Worm (Caenorhabditis elegans) whole organism, L4 larva: ENCODE data around the gene F41G4.7.

Experiments
- F26F4.8 ChIP-seq: fragments of 200-800 bp; sonication (Bioruptor generic); conservative IDR thresholded peaks from 2 replicates; pipeline ENCODE4 v1.3.6; 2022; ENCODE audit warnings: missing genetic modification characterization, missing compliant biosample characterization
- F49E8.2 ChIP-seq: sonication (generic microtip); optimal IDR thresholded peaks from 2 replicates; lab custom pipeline; 2016; ENCODE audit warnings: missing compliant biosample characterization, mild to moderate bottlenecking, missing genetic modification characterization, borderline replicate concordance
- R02D3.7 ChIP-seq: fragments of 150-350 bp; sonication (generic microtip); optimal IDR thresholded peaks from 3 replicates; lab custom pipeline; 2014; ENCODE audit warnings: missing biosample characterization, missing genetic modification characterization
- T26A8.4 ChIP-seq: fragments of 200-800 bp; sonication (Bioruptor generic); IDR thresholded peaks from 2 replicates; pipeline ENCODE4 v1.3.6; 2022; ENCODE audit warnings: missing genetic modification characterization, missing compliant biosample characterization
- Y105C5A.15 ChIP-seq: fragments of 200-800 bp; sonication (Bioruptor generic); IDR thresholded peaks from 2 replicates; pipeline ENCODE4 v1.3.6; 2022; ENCODE audit warnings: missing genetic modification characterization, missing compliant biosample characterization
- Y5F2A.4 ChIP-seq: fragments of 200-800 bp; sonication (Bioruptor generic); optimal IDR thresholded peaks from 2 replicates; lab custom pipeline; 2018; ENCODE audit warnings: mild to moderate bottlenecking, missing genetic modification characterization, missing compliant biosample characterization
- ZK337.2 ChIP-seq: fragments of 200-800 bp; sonication (Bioruptor generic); IDR thresholded peaks from 2 replicates; pipeline ENCODE4 v1.3.6; 2022; ENCODE audit warnings: missing genetic modification reagents, missing genetic modification characterization, missing compliant biosample characterization
- ZK546.5 ChIP-seq, 2 experiments: sonication (generic microtip); optimal IDR thresholded peaks; 2 replicates each; lab custom pipeline; 2017; ENCODE audit warnings: missing biosample characterization in 2 of 2, missing genetic modification characterization in 2 of 2
- aha-1 ChIP-seq: fragments of 150-350 bp; peaks from one replicate; lab custom pipeline; 2014; ENCODE audit warnings: missing biosample characterization, missing genetic modification characterization
- arid-1 ChIP-seq: fragments of 200-800 bp; sonication (Bioruptor generic); conservative IDR thresholded peaks from 2 replicates; pipeline ENCODE4 v1.3.6; 2022; ENCODE audit warnings: missing genetic modification reagents, missing genetic modification characterization, missing compliant biosample characterization
- ceh-20 ChIP-seq: fragments of 200-800 bp; sonication (Bioruptor generic); IDR thresholded peaks from 2 replicates; pipeline ENCODE4 v1.3.6; 2022; ENCODE audit warnings: missing genetic modification reagents, missing genetic modification characterization, missing compliant biosample characterization
- ceh-32 ChIP-seq: sonication (generic microtip); optimal IDR thresholded peaks from 2 replicates; lab custom pipeline; 2016; ENCODE audit warnings: mild to moderate bottlenecking, missing genetic modification characterization, missing compliant biosample characterization; ENCODE audit not compliant: poor library complexity
- ceh-62 ChIP-seq: sonication (generic microtip); optimal IDR thresholded peaks from 2 replicates; lab custom pipeline; 2017; ENCODE audit warnings: missing biosample characterization, missing genetic modification characterization
- ceh-82 ChIP-seq: sonication (generic microtip); optimal IDR thresholded peaks from 2 replicates; lab custom pipeline; 2017; ENCODE audit warnings: missing biosample characterization, missing genetic modification characterization
- ces-1 ChIP-seq: fragments of 150-350 bp; sonication (generic microtip); optimal IDR thresholded peaks from 4 replicates; lab custom pipeline; 2014; ENCODE audit warnings: missing biosample characterization, missing genetic modification reagents, missing genetic modification characterization
- ctbp-1 ChIP-seq: fragments of 200-800 bp; sonication (Bioruptor generic); IDR thresholded peaks from 2 replicates; pipeline ENCODE4 v1.3.6; 2022; ENCODE audit warnings: missing genetic modification reagents, missing genetic modification characterization, missing compliant biosample characterization
- daf-12 ChIP-seq: fragments of 150-350 bp; optimal IDR thresholded peaks from 2 replicates; lab custom pipeline; 2014; ENCODE audit warnings: missing biosample characterization, missing genetic modification reagents, missing genetic modification characterization
- daf-19 ChIP-seq: fragments of 200-800 bp; sonication (Bioruptor generic); conservative IDR thresholded peaks from 2 replicates; pipeline ENCODE4 v1.3.6; 2022; ENCODE audit warnings: missing genetic modification characterization, missing compliant biosample characterization
- dmd-8 ChIP-seq: fragments of 200-800 bp; sonication (Bioruptor generic); IDR thresholded peaks from 2 replicates; pipeline ENCODE4 v1.3.6; 2022; ENCODE audit warnings: missing genetic modification characterization, missing compliant biosample characterization
- duxl-1 ChIP-seq: sonication (generic microtip); optimal IDR thresholded peaks from 2 replicates; lab custom pipeline; 2016; ENCODE audit warnings: mild to moderate bottlenecking, missing genetic modification characterization, moderate library complexity, missing compliant biosample characterization; ENCODE audit not compliant: poor library complexity
- fkh-10 ChIP-seq: fragments of 150-350 bp; optimal IDR thresholded peaks from 2 replicates; lab custom pipeline; 2014; ENCODE audit warnings: missing biosample characterization, missing genetic modification reagents, missing genetic modification characterization
- fos-1 ChIP-seq: fragments of 150-350 bp; optimal IDR thresholded peaks from 2 replicates; lab custom pipeline; 2014; ENCODE audit warnings: missing biosample characterization, missing genetic modification characterization
- hif-1 ChIP-seq, 2 experiments: sonication (generic microtip); optimal IDR thresholded peaks; 2 replicates each; lab custom pipeline; 2016 to 2017; ENCODE audit warnings: missing compliant biosample characterization in 2 of 2, missing genetic modification characterization in 2 of 2, missing genetic modification reagents in 2 of 2, missing genotype in 2 of 2, mild to moderate bottlenecking in 1 of 2
- hlh-11 ChIP-seq: fragments of 200-800 bp; sonication (Bioruptor generic); optimal IDR thresholded peaks from 2 replicates; lab custom pipeline; 2018; ENCODE audit warnings: mild to moderate bottlenecking, missing genetic modification characterization, missing compliant biosample characterization
- hlh-30 ChIP-seq: sonication (generic microtip); optimal IDR thresholded peaks from 2 replicates; lab custom pipeline; 2017; ENCODE audit warnings: antibody characterized with exemption, mild to moderate bottlenecking, missing genetic modification characterization, missing compliant biosample characterization; ENCODE audit not compliant: insufficient read depth
- jun-1 ChIP-seq: fragments of 150-350 bp; optimal IDR thresholded peaks from 2 replicates; lab custom pipeline; 2014; ENCODE audit warnings: missing biosample characterization, missing genetic modification reagents, missing genetic modification characterization
- lim-7 ChIP-seq: fragments of 200-800 bp; sonication (Bioruptor generic); IDR thresholded peaks from 2 replicates; pipeline ENCODE4 v1.3.6; 2022; ENCODE audit warnings: missing genetic modification characterization, missing compliant biosample characterization
- lin-1 ChIP-seq: fragments of 200-800 bp; sonication (Bioruptor generic); IDR thresholded peaks from 2 replicates; pipeline ENCODE4 v1.3.6; 2022; ENCODE audit warnings: missing genetic modification reagents, missing genetic modification characterization, missing compliant biosample characterization
- lin-29 ChIP-seq: fragments of 200-800 bp; sonication (Bioruptor generic); IDR thresholded peaks from 2 replicates; pipeline ENCODE4 v1.3.6; 2022; ENCODE audit warnings: missing genetic modification reagents, missing genetic modification characterization, missing compliant biosample characterization
- lsy-2 ChIP-seq, 2 experiments: fragments of 150-350 bp in 1 of 2; sonication (generic microtip) in 1 of 2; optimal IDR thresholded peaks; 2 replicates each; lab custom pipeline; 2014 to 2017; ENCODE audit warnings: missing biosample characterization in 2 of 2, missing genetic modification characterization in 2 of 2
- madf-5 ChIP-seq, 2 experiments: fragments of 200-800 bp; sonication (Bioruptor generic); IDR thresholded peaks; 2 replicates each; pipeline ENCODE4 v1.3.6; 2022; ENCODE audit warnings: missing compliant biosample characterization in 2 of 2, missing genetic modification characterization in 2 of 2
- mdl-1 ChIP-seq, 2 experiments: fragments of 150-350 bp in 1 of 2; sonication (generic microtip) in 1 of 2; optimal IDR thresholded peaks; 2 replicates each; lab custom pipeline; 2014 to 2017; ENCODE audit warnings: missing biosample characterization in 2 of 2, missing genetic modification characterization in 2 of 2
- mdt-29 ChIP-seq: fragments of 200-800 bp; sonication (Bioruptor generic); IDR thresholded peaks from 2 replicates; pipeline ENCODE4 v1.3.6; 2022; ENCODE audit warnings: missing genetic modification reagents, missing genetic modification characterization, missing compliant biosample characterization
- mep-1 ChIP-seq: fragments of 150-350 bp; sonication (generic microtip); optimal IDR thresholded peaks from 3 replicates; lab custom pipeline; 2014; ENCODE audit warnings: missing biosample characterization, missing genetic modification characterization
- mes-2 ChIP-seq: sonication (generic microtip); optimal IDR thresholded peaks from 2 replicates; lab custom pipeline; 2016; ENCODE audit warnings: missing genotype, mild to moderate bottlenecking, missing genetic modification characterization, missing compliant biosample characterization; ENCODE audit not compliant: poor library complexity, severe bottlenecking
- mxl-2 ChIP-seq: fragments of 200-800 bp; sonication (Bioruptor generic); conservative IDR thresholded peaks from 2 replicates; pipeline ENCODE4 v1.3.6; 2022; ENCODE audit warnings: missing genetic modification reagents, missing genetic modification characterization, missing compliant biosample characterization
- nhr-111 ChIP-seq: fragments of 200-800 bp; sonication (Bioruptor generic); optimal IDR thresholded peaks from 2 replicates; lab custom pipeline; 2018; ENCODE audit warnings: mild to moderate bottlenecking, missing genetic modification characterization, missing compliant biosample characterization
- nhr-28 ChIP-seq: fragments of 150-350 bp; optimal IDR thresholded peaks from 2 replicates; lab custom pipeline; 2014; ENCODE audit warnings: missing biosample characterization, missing genetic modification characterization
- nhr-48 ChIP-seq: sonication (generic microtip); optimal IDR thresholded peaks from 2 replicates; lab custom pipeline; 2016; ENCODE audit warnings: mild to moderate bottlenecking, missing genetic modification characterization, missing compliant biosample characterization
- nhr-77 ChIP-seq: fragments of 150-350 bp; optimal IDR thresholded peaks from 2 replicates; lab custom pipeline; 2014; ENCODE audit warnings: missing biosample characterization, missing genetic modification characterization
- pha-4 ChIP-seq, 2 experiments: fragments of 150-350 bp in 1 of 2; fragments of 200-800 bp in 1 of 2; sonication (Bioruptor generic) in 1 of 2; IDR thresholded peaks in 1 of 2; optimal IDR thresholded peaks in 1 of 2; 2 replicates each; pipeline versions ENCODE4 v1.3.6 to Lab custom; 2014 to 2022; ENCODE audit warnings: missing genetic modification characterization in 2 of 2, missing genetic modification reagents in 2 of 2, missing biosample characterization in 1 of 2, missing compliant biosample characterization in 1 of 2
- pqm-1 ChIP-seq: sonication (generic microtip); optimal IDR thresholded peaks from 2 replicates; lab custom pipeline; 2017; ENCODE audit warnings: missing biosample characterization, missing genetic modification characterization
- rbr-2 ChIP-seq: sonication (generic microtip); optimal IDR thresholded peaks from 2 replicates; lab custom pipeline; 2016; ENCODE audit warnings: missing genotype, missing genetic modification characterization, missing compliant biosample characterization
- set-16 ChIP-seq: fragments of 200-800 bp; sonication (Bioruptor generic); IDR thresholded peaks from 2 replicates; pipeline ENCODE4 v1.3.6; 2022; ENCODE audit warnings: missing genetic modification reagents, missing genetic modification characterization, missing compliant biosample characterization
- skn-1 ChIP-seq: fragments of 150-350 bp; optimal IDR thresholded peaks from 2 replicates; lab custom pipeline; 2014; ENCODE audit warnings: missing biosample characterization, missing genetic modification characterization
- snpc-4 ChIP-seq: fragments of 150-350 bp; optimal IDR thresholded peaks from 2 replicates; lab custom pipeline; 2014; ENCODE audit warnings: missing biosample characterization, missing genetic modification characterization
- tag-97 ChIP-seq: fragments of 200-800 bp; sonication (Bioruptor generic); IDR thresholded peaks from 2 replicates; pipeline ENCODE4 v1.3.6; 2022; ENCODE audit warnings: missing genetic modification characterization, missing compliant biosample characterization
- unc-62 ChIP-seq, 3 experiments: fragments of 150-350 bp in 1 of 3; sonication (generic microtip); optimal IDR thresholded peaks in 2 of 3; peaks in 1 of 3; 1 replicate in 1 of 3; 2 replicates in 2 of 3; lab custom pipeline; 2014 to 2017; ENCODE audit warnings: missing biosample characterization in 3 of 3, missing genetic modification characterization in 3 of 3, missing genetic modification reagents in 3 of 3, missing genotype in 1 of 3
- vab-7 ChIP-seq: fragments of 200-800 bp; sonication (Bioruptor generic); IDR thresholded peaks from 2 replicates; pipeline ENCODE4 v1.3.6; 2022; ENCODE audit warnings: missing genetic modification reagents, missing genetic modification characterization, missing compliant biosample characterization
- zfp-2 ChIP-seq: sonication (generic microtip); optimal IDR thresholded peaks from 2 replicates; lab custom pipeline; 2016; ENCODE audit warnings: mild to moderate bottlenecking, missing genetic modification characterization, missing compliant biosample characterization
- zfp-3 ChIP-seq: fragments of 200-800 bp; sonication (Bioruptor generic); conservative IDR thresholded peaks from 2 replicates; pipeline ENCODE4 v1.3.6; 2022; ENCODE audit warnings: missing genetic modification reagents, missing genetic modification characterization, missing compliant biosample characterization

F41G4.7 gene

DNA sequence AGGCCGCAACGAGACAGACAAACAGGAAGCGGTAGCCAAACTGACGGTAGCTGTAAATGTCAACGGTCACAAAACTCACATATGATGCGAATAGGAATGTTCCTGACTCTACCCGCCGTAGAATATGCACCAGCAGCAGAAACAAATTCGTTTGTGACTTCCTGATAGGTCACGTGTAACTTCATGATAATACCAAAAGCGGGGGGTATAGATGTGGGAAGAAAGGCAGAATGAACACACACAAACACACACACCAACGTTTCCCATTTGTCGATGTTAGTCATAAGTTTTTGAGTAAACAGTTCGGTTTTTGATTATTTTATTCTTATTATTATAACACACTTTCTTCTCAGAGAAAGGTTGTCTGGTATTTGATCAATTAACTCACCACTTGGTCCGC is 23.1 kb downstream of the F41G4.7 start (continued):
- TF ChIP-seq R02D3.7 (tag; lab: Kevin White, UChicago), result no peak
- no peak for TF ChIP-seq daf-12
- no peak for TF ChIP-seq ceh-62 (tag; lab: Kevin White, UChicago)
- no peak for TF ChIP-seq nhr-111 (GFP tag; lab: Kevin White, UChicago)
- no peak for TF ChIP-seq rbr-2 (tag; lab: Kevin White, UChicago)
- peak; percentile 79 for TF ChIP-seq nhr-77 (tag; lab: Kevin White, UChicago)
- peak in 1 of 2 experiments; percentile 3 for TF ChIP-seq lsy-2 (tag; optimal IDR thresholded peaks at IDR 0.05; lab: Kevin White, UChicago)
- TF ChIP-seq T26A8.4 (GFP tag; lab: Robert Waterston, UW), result no peak
- TF ChIP-seq fkh-10 (GFP tag; lab: Kevin White, UChicago), result no peak
- no peak for TF ChIP-seq skn-1
- TF ChIP-seq Y105C5A.15 (GFP tag; lab: Robert Waterston, UW), result no peak
- no peak for TF ChIP-seq ceh-20 (GFP tag; lab: Robert Waterston, UW)
- TF ChIP-seq snpc-4 (tag; lab: Kevin White, UChicago), result no peak
- TF ChIP-seq nhr-48, result no peak
- TF ChIP-seq tag-97 (GFP tag; lab: Robert Waterston, UW), result no peak
- no peak for TF ChIP-seq unc-62 (GFP tag; optimal IDR thresholded peaks at IDR 0.05 in 1 of 2; lab: Kevin White, UChicago)
- no peak for TF ChIP-seq unc-62 (tag; optimal IDR thresholded peaks at IDR 0.05; lab: Kevin White, UChicago)
- no peak for TF ChIP-seq jun-1 (tag; lab: Kevin White, UChicago)
- no peak for TF ChIP-seq duxl-1 (tag; lab: Kevin White, UChicago)
- TF ChIP-seq zfp-3, result no peak
- no peak for TF ChIP-seq lim-7 (GFP tag; lab: Robert Waterston, UW)
- TF ChIP-seq pha-4 (GFP tag; IDR thresholded peaks at IDR 0.05; lab: Robert Waterston, UW), result no peak
- TF ChIP-seq pha-4 (tag; optimal IDR thresholded peaks at IDR 0.05; lab: Kevin White, UChicago), result no peak
- TF ChIP-seq F49E8.2, result no peak
- TF ChIP-seq arid-1 (GFP tag; lab: Robert Waterston, UW), result no peak
- peak; percentile 34 for TF ChIP-seq pqm-1 (tag; lab: Kevin White, UChicago)
- TF ChIP-seq madf-5 (GFP tag; IDR thresholded peaks at IDR 0.05; lab: Robert Waterston, UW), result no peak
- peak; percentile 71 for TF ChIP-seq hlh-11 (tag; lab: Kevin White, UChicago)
- TF ChIP-seq ceh-82 (tag; lab: Kevin White, UChicago), result no peak
- no peak for TF ChIP-seq set-16 (GFP tag; lab: Robert Waterston, UW)
- TF ChIP-seq dmd-8 (GFP tag; lab: Robert Waterston, UW), result no peak
- TF ChIP-seq lin-1, result no peak
- TF ChIP-seq ZK337.2 (GFP tag; lab: Robert Waterston, UW), result no peak
- peak in 1 of 2 experiments; percentile 8 for TF ChIP-seq hif-1 (tag; optimal IDR thresholded peaks at IDR 0.05; lab: Kevin White, UChicago)
- TF ChIP-seq mes-2 (tag; lab: Kevin White, UChicago), result peak; percentile 40
- no peak for TF ChIP-seq fos-1 (tag; lab: Kevin White, UChicago)
- no peak for TF ChIP-seq ceh-32 (tag; lab: Kevin White, UChicago)
- no peak for TF ChIP-seq ctbp-1 (GFP tag; lab: Robert Waterston, UW)
- TF ChIP-seq mdl-1 (tag; optimal IDR thresholded peaks at IDR 0.05; lab: Kevin White, UChicago), result peak in 1 of 2 experiments; percentile 40
- TF ChIP-seq nhr-28, result peak; percentile 89
- TF ChIP-seq zfp-2 (tag; lab: Kevin White, UChicago), result no peak
- TF ChIP-seq mdt-29 (GFP tag; lab: Robert Waterston, UW), result no peak
- TF ChIP-seq ZK546.5 (tag; optimal IDR thresholded peaks at IDR 0.05; lab: Kevin White, UChicago), result no peak
- no peak for TF ChIP-seq aha-1
- no peak for TF ChIP-seq Y5F2A.4 (GFP tag; lab: Kevin White, UChicago)
- TF ChIP-seq lin-29 (GFP tag; lab: Robert Waterston, UW), result no peak
- peak; percentile 52 for TF ChIP-seq mep-1 (tag; lab: Kevin White, UChicago)
- TF ChIP-seq mxl-2 (GFP tag; lab: Robert Waterston, UW), result no peak
- no peak for TF ChIP-seq ces-1
- no peak for TF ChIP-seq daf-19 (GFP tag; lab: Robert Waterston, UW)
- TF ChIP-seq vab-7 (GFP tag; lab: Robert Waterston, UW), result no peak
- no peak for TF ChIP-seq F26F4.8 (GFP tag; lab: Robert Waterston, UW)
- TF ChIP-seq hlh-30 (tag; lab: Kevin White, UChicago), result peak; percentile 80
